Worm (Caenorhabditis elegans): ENCODE data around the gene pept-2.

DNA sequence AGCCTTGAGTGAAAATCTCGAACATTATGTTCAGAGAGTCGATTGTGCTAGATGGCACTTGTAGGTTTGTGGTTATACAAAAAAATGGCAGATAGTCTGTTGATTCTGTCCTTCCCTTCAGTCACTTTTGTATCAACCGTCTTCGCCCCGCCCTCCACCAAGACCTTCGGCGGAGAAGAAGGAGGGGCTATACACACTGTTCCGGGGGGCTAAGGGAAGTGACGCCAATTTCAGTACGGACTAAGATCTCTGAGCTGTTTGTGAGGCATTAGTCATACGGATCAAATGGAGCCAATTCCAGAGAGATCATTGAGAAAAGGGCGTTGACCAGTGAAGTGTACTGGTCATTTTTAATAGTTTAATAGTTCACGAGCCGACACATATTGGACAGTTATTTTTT, 9.9 kb upstream of the pept-2 start, which contains the start of gene swt-3:
- TF ChIP-seq flt-1 (GFP tag; IDR thresholded peaks at IDR 0.05): no peak
- no peak for TF ChIP-seq ztf-23 (GFP tag; IDR thresholded peaks at IDR 0.05)

All from whole organism, midembryonic.